Fruit fly (Drosophila melanogaster) whole organism, embryonic: ENCODE results near the gene alpha-Man-Ia.

ENCODE experiments used
- Aef1 ChIP-seq: fragments of 200-800 bp; sonication (Bioruptor generic); IDR thresholded peaks from 3 replicates; pipeline ENCODE4 v1.3.6; 2022; ENCODE audit warnings: missing biosample characterization, missing genetic modification characterization
- Atf3 ChIP-seq: fragments of 200-800 bp; sonication (Bioruptor generic); optimal IDR thresholded peaks from 3 replicates; lab custom pipeline; 2016; ENCODE audit warnings: missing biosample characterization, missing genetic modification characterization
- Atf6 ChIP-seq: fragments of 200-800 bp; sonication (Bioruptor generic); IDR thresholded peaks from 2 replicates; pipeline ENCODE4 v1.3.6; 2022; ENCODE audit warnings: missing biosample characterization, missing genetic modification characterization
- C15 ChIP-seq: fragments of 200-800 bp; sonication (Bioruptor generic); IDR thresholded peaks from 3 replicates; pipeline ENCODE4 v1.3.6; 2022; ENCODE audit warnings: missing biosample characterization, missing genetic modification characterization
- CG12391 ChIP-seq: fragments of 200-800 bp; sonication (Bioruptor generic); optimal IDR thresholded peaks from 3 replicates; lab custom pipeline; 2018; ENCODE audit warnings: missing biosample characterization, mild to moderate bottlenecking, missing genetic modification characterization, moderate library complexity
- CG13287 ChIP-seq: fragments of 200-800 bp; sonication (Bioruptor generic); IDR thresholded peaks from 2 replicates; pipeline ENCODE4 v1.3.6; 2022; ENCODE audit warnings: missing biosample characterization, missing genetic modification characterization; ENCODE audit not compliant: partially characterized antibody
- CG14441 ChIP-seq: fragments of 200-800 bp; sonication (Bioruptor generic); IDR thresholded peaks from 2 replicates; pipeline ENCODE4 v1.3.6; 2022; ENCODE audit warnings: missing biosample characterization, missing genetic modification characterization
- CG14667 ChIP-seq: fragments of 200-800 bp; sonication (Bioruptor generic); IDR thresholded peaks from 2 replicates; pipeline ENCODE4 v1.3.6; 2022; ENCODE audit warnings: missing biosample characterization, missing genetic modification characterization
- CG2678 ChIP-seq: fragments of 200-800 bp; sonication (Bioruptor generic); optimal IDR thresholded peaks from 3 replicates; lab custom pipeline; 2019; ENCODE audit warnings: missing biosample characterization, mild to moderate bottlenecking, missing genetic modification characterization, moderate library complexity
- CG30431 ChIP-seq: fragments of 200-800 bp; sonication (Bioruptor generic); optimal IDR thresholded peaks from 2 replicates; lab custom pipeline; 2017; ENCODE audit warnings: missing biosample characterization, missing genetic modification characterization
- CG31388 ChIP-seq: fragments of 200-800 bp; sonication (Bioruptor generic); optimal IDR thresholded peaks from 2 replicates; lab custom pipeline; 2016; ENCODE audit warnings: missing biosample characterization, missing genetic modification characterization
- CG3163 ChIP-seq: fragments of 200-800 bp; sonication (Bioruptor generic); optimal IDR thresholded peaks from 3 replicates; lab custom pipeline; 2016; ENCODE audit warnings: missing biosample characterization, missing genetic modification characterization
- CG3847 ChIP-seq: fragments of 200-800 bp; sonication (Bioruptor generic); IDR thresholded peaks from 2 replicates; pipeline ENCODE4 v1.3.6; 2022; ENCODE audit warnings: missing biosample characterization, missing genetic modification characterization
- CG43689 ChIP-seq: fragments of 200-800 bp; sonication (Bioruptor generic); IDR thresholded peaks from 2 replicates; pipeline ENCODE4 v1.3.6; 2022; ENCODE audit warnings: missing biosample characterization, missing genetic modification characterization
- CG4854 ChIP-seq: fragments of 200-800 bp; sonication (Bioruptor generic); optimal IDR thresholded peaks from 2 replicates; lab custom pipeline; 2016; ENCODE audit warnings: missing biosample characterization, missing genetic modification characterization, inconsistent platforms
- CG6689 ChIP-seq: fragments of 200-800 bp; sonication (Bioruptor generic); IDR thresholded peaks from 2 replicates; pipeline ENCODE4 v1.3.6; 2022; ENCODE audit warnings: missing biosample characterization, missing genetic modification characterization
- CG7928 ChIP-seq: fragments of 200-800 bp; sonication (Bioruptor generic); optimal IDR thresholded peaks from 2 replicates; lab custom pipeline; 2017; ENCODE audit warnings: missing biosample characterization, mild to moderate bottlenecking, missing genetic modification characterization
- CG7987 ChIP-seq: fragments of 200-800 bp; sonication (Bioruptor generic); optimal IDR thresholded peaks from 2 replicates; lab custom pipeline; 2018; ENCODE audit warnings: missing biosample characterization, mild to moderate bottlenecking, missing genetic modification characterization, moderate library complexity
- CG8388 ChIP-seq: fragments of 200-800 bp; sonication (Bioruptor generic); optimal IDR thresholded peaks from 2 replicates; lab custom pipeline; 2019; ENCODE audit warnings: missing biosample characterization, mild to moderate bottlenecking, missing genetic modification characterization, moderate library complexity
- CG9817 ChIP-seq: fragments of 200-800 bp; sonication (Bioruptor generic); optimal IDR thresholded peaks from 2 replicates; lab custom pipeline; 2018; ENCODE audit warnings: missing biosample characterization, mild to moderate bottlenecking, missing genetic modification characterization, moderate library complexity
- D19B ChIP-seq: fragments of 200-800 bp; sonication (Bioruptor generic); optimal IDR thresholded peaks from 2 replicates; lab custom pipeline; 2017; ENCODE audit warnings: missing biosample characterization, mild to moderate bottlenecking, missing genetic modification characterization
- Dp ChIP-seq: fragments of 200-800 bp; sonication (Bioruptor generic); optimal IDR thresholded peaks from 2 replicates; lab custom pipeline; 2018; ENCODE audit warnings: missing biosample characterization, mild to moderate bottlenecking, missing genetic modification characterization, moderate library complexity
- Elba2 ChIP-seq: fragments of 200-800 bp; sonication (Bioruptor generic); optimal IDR thresholded peaks from 3 replicates; lab custom pipeline; 2016; ENCODE audit warnings: missing biosample characterization, missing genetic modification characterization
- Hand ChIP-seq: fragments of 200-800 bp; sonication (Bioruptor generic); optimal IDR thresholded peaks from 2 replicates; lab custom pipeline; 2017; ENCODE audit warnings: mild to moderate bottlenecking, missing biosample characterization, missing genetic modification reagents, missing genetic modification characterization
- Hr39 ChIP-seq: fragments of >200 bp; optimal IDR thresholded peaks from 2 replicates; lab custom pipeline; 2017
- Mad ChIP-seq: fragments of 200-800 bp; sonication (Bioruptor generic); optimal IDR thresholded peaks from 2 replicates; lab custom pipeline; 2016; ENCODE audit warnings: missing biosample characterization, missing genetic modification characterization
- Scr ChIP-seq: fragments of 200-800 bp; sonication (Bioruptor generic); IDR thresholded peaks from 2 replicates; pipeline ENCODE4 v1.3.6; 2022; ENCODE audit warnings: missing biosample characterization, missing genetic modification characterization; ENCODE audit not compliant: partially characterized antibody
- TFAM ChIP-seq: fragments of 200-800 bp; sonication (Bioruptor generic); optimal IDR thresholded peaks from 2 replicates; lab custom pipeline; 2017; ENCODE audit warnings: missing biosample characterization, missing genetic modification characterization, inconsistent platforms
- ara ChIP-seq: fragments of 200-800 bp; sonication (Bioruptor generic); IDR thresholded peaks from 2 replicates; pipeline ENCODE4 v1.3.6; 2022; ENCODE audit warnings: missing biosample characterization, missing genetic modification characterization
- cg ChIP-seq: fragments of 200-800 bp; sonication (Bioruptor generic); optimal IDR thresholded peaks from 3 replicates; lab custom pipeline; 2019; ENCODE audit warnings: missing biosample characterization, mild to moderate bottlenecking, missing genetic modification characterization, moderate library complexity
- chinmo ChIP-seq: fragments of 200-800 bp; sonication (Bioruptor generic); IDR thresholded peaks from 4 replicates; pipeline ENCODE4 v1.3.6; 2022; ENCODE audit warnings: missing biosample characterization, missing genetic modification characterization; ENCODE audit not compliant: partially characterized antibody
- crol ChIP-seq: fragments of 200-800 bp; sonication (Bioruptor generic); IDR thresholded peaks from 2 replicates; pipeline ENCODE4 v1.3.6; 2022; ENCODE audit warnings: missing biosample characterization, missing genetic modification characterization
- da ChIP-seq: fragments of 200-800 bp; sonication (Bioruptor generic); optimal IDR thresholded peaks from 2 replicates; lab custom pipeline; 2016; ENCODE audit warnings: missing biosample characterization, missing genetic modification characterization
- ftz-f1 ChIP-seq: fragments of 200-800 bp; sonication (Bioruptor generic); optimal IDR thresholded peaks from 2 replicates; lab custom pipeline; 2016; ENCODE audit warnings: missing biosample characterization, missing genetic modification characterization
- gem ChIP-seq: fragments of 200-800 bp; sonication (Bioruptor generic); optimal IDR thresholded peaks from 2 replicates; lab custom pipeline; 2019; ENCODE audit warnings: missing biosample characterization, mild to moderate bottlenecking, missing genetic modification characterization, moderate library complexity
- grn ChIP-seq: fragments of 200-800 bp; sonication (Bioruptor generic); optimal IDR thresholded peaks from 3 replicates; lab custom pipeline; 2017; ENCODE audit warnings: missing biosample characterization, missing genetic modification characterization
- nau ChIP-seq: fragments of 200-800 bp; sonication (Bioruptor generic); optimal IDR thresholded peaks from 3 replicates; lab custom pipeline; 2017; ENCODE audit warnings: missing biosample characterization, mild to moderate bottlenecking, missing genetic modification characterization, missing genetic modification reagents
- ranshi ChIP-seq: fragments of 200-800 bp; sonication (Bioruptor generic); IDR thresholded peaks from 2 replicates; pipeline ENCODE4 v1.3.6; 2022; ENCODE audit warnings: missing biosample characterization, missing genetic modification characterization
- rib ChIP-seq: fragments of 200-800 bp; sonication (Bioruptor generic); IDR thresholded peaks from 2 replicates; pipeline ENCODE4 v1.3.6; 2022; ENCODE audit warnings: missing biosample characterization, missing genetic modification characterization
- row ChIP-seq: fragments of 200-800 bp; sonication (Bioruptor generic); IDR thresholded peaks from 3 replicates; pipeline ENCODE4 v1.3.6; 2022; ENCODE audit warnings: missing biosample characterization, missing genetic modification characterization
- salm ChIP-seq: fragments of 200-800 bp; sonication (Bioruptor generic); optimal IDR thresholded peaks from 2 replicates; lab custom pipeline; 2018; ENCODE audit warnings: missing biosample characterization, mild to moderate bottlenecking, missing genetic modification characterization
- sqz ChIP-seq: fragments of 200-800 bp; sonication (Bioruptor generic); optimal IDR thresholded peaks from 3 replicates; lab custom pipeline; 2018; ENCODE audit warnings: missing biosample characterization, mild to moderate bottlenecking, missing genetic modification characterization
- ssp ChIP-seq: fragments of 200-800 bp; sonication (Bioruptor generic); IDR thresholded peaks from 2 replicates; pipeline ENCODE4 v1.3.6; 2022; ENCODE audit warnings: missing biosample characterization, missing genetic modification characterization
- trem ChIP-seq: fragments of 200-800 bp; optimal IDR thresholded peaks from 3 replicates; lab custom pipeline; 2019; ENCODE audit warnings: missing biosample characterization, mild to moderate bottlenecking, missing genetic modification characterization, moderate library complexity
- zfh1 ChIP-seq: fragments of 200-800 bp; sonication (Bioruptor generic); IDR thresholded peaks from 3 replicates; pipeline ENCODE4 v1.3.6; 2022; ENCODE audit warnings: missing biosample characterization, missing genetic modification characterization

Gene alpha-Man-Ia

dm6 chrX:10265213-10266017 lies 60.3 kb downstream of the alpha-Man-Ia start, which contains the start of gene CG12643 (continued):
- TF ChIP-seq nau (peak; percentile 85), trem (tag; lab: Kevin White, UChicago) (peak; percentile 49), CG2678 (tag; lab: Kevin White, UChicago) (peak; percentile 89), CG14441 (GFP tag; lab: Robert Waterston, UW) (peak; percentile 93), Hr39 (lab: Kevin White, UChicago) (no peak), zfh1 (GFP tag; lab: Robert Waterston, UW) (peak; percentile 96), crol (GFP tag; lab: Robert Waterston, UW) (peak; percentile 59; the same call in 1 of the 2 replicates)

dm6 chrX:10263957-10264248 lies 61.9 kb downstream of the alpha-Man-Ia start:
- peak; percentile 33 for TF ChIP-seq ftz-f1 (GFP tag; lab: Kevin White, UChicago)
- 0 out of 4 replicates have a peak, but pooled peaks have one; percentile 53 for TF ChIP-seq chinmo (GFP tag; lab: Robert Waterston, UW)
- no peak for TF ChIP-seq D19B
- 0 out of 2 replicates have a peak, but pooled peaks have one; percentile 8 for TF ChIP-seq Atf6 (GFP tag; lab: Robert Waterston, UW)
- TF ChIP-seq grn (GFP tag; lab: Kevin White, UChicago) = peak; percentile 26
- no peak for TF ChIP-seq Atf3 (GFP tag; lab: Kevin White, UChicago)
- no peak for TF ChIP-seq CG14667 (GFP tag; lab: Robert Waterston, UW)
- TF ChIP-seq cg (GFP tag; lab: Kevin White, UChicago) = peak; percentile 20
- TF ChIP-seq TFAM = no peak
- TF ChIP-seq sqz (GFP tag; lab: Kevin White, UChicago) = peak; percentile 71
- TF ChIP-seq CG13287 (GFP tag; lab: Robert Waterston, UW) = 0 out of 2 replicates have a peak, but pooled peaks have one; percentile 13
- TF ChIP-seq, all 482 proteins: peak for 7

- no peak for TF ChIP-seq salm (tag; lab: Kevin White, UChicago)
- peak; percentile 67 for TF ChIP-seq gem (tag; lab: Kevin White, UChicago)
- TF ChIP-seq row (GFP tag; lab: Robert Waterston, UW) = peak; percentile 56
- TF ChIP-seq C15 (GFP tag; lab: Robert Waterston, UW) = no peak
- no peak for TF ChIP-seq ara (GFP tag; lab: Robert Waterston, UW)
- TF ChIP-seq Mad (GFP tag; lab: Kevin White, UChicago) = no peak
- peak; percentile 46 for TF ChIP-seq CG9817
- TF ChIP-seq CG7928 (GFP tag; lab: Kevin White, UChicago) = no peak
- no peak for TF ChIP-seq CG8388 (GFP tag; lab: Kevin White, UChicago)
- TF ChIP-seq da (GFP tag; lab: Kevin White, UChicago) = no peak
- 0 out of 2 replicates have a peak, but pooled peaks have one; percentile 20 for TF ChIP-seq CG6689
- TF ChIP-seq Elba2 (GFP tag; lab: Kevin White, UChicago) = no peak
- TF ChIP-seq rib (GFP tag; lab: Robert Waterston, UW) = no peak
- no peak for TF ChIP-seq crol (GFP tag; lab: Robert Waterston, UW)
- TF ChIP-seq ssp (GFP tag; lab: Robert Waterston, UW) = no peak
- TF ChIP-seq ranshi = peak; percentile 52; the same call in 1 of the 2 replicates
- 0 out of 2 replicates have a peak, but pooled peaks have one; percentile 18 for TF ChIP-seq CG3847
- TF ChIP-seq CG3163 = peak; percentile 4
- TF ChIP-seq Dp (GFP tag; lab: Kevin White, UChicago) = no peak
- no peak for TF ChIP-seq CG4854 (GFP tag; lab: Kevin White, UChicago)
- no peak for TF ChIP-seq Scr (GFP tag; lab: Robert Waterston, UW)
- TF ChIP-seq CG31388 (GFP tag; lab: Kevin White, UChicago) = no peak
- TF ChIP-seq Hand = no peak
- TF ChIP-seq CG7987 (GFP tag; lab: Kevin White, UChicago) = peak; percentile 7
- TF ChIP-seq CG12391 = peak; percentile 19
- no peak for TF ChIP-seq Aef1 (GFP tag; lab: Robert Waterston, UW)
- no peak for TF ChIP-seq CG30431 (GFP tag; lab: Kevin White, UChicago)
- no peak for TF ChIP-seq CG43689
Observed at dm6 chrX:10263165-10263956, 62.4 kb downstream of the alpha-Man-Ia start, which contains the start of gene Hk. TSS of gene Hk (minus strand) at chrX:10263485.
